Worm (Caenorhabditis elegans): ENCODE data around the gene Y75B8A.23.

The Y75B8A.23 gene

ce11 chrIII:12226089-12226682 is 24.3 kb upstream of the Y75B8A.23 start, which contains the start of the genes Y75B8A.18 and Y75B8A.19:
Gene Y75B8A.18, minus strand, starts transcription at chrIII:12226230.
Gene Y75B8A.19, plus strand, starts transcription at chrIII:12226632.
- TF ChIP-seq nhr-80 (tag; optimal IDR thresholded peaks at IDR 0.05) = no peak
- TF ChIP-seq unc-130 (GFP tag; optimal IDR thresholded peaks at IDR 0.05) = no peak
- TF ChIP-seq C17E4.6 (GFP tag; IDR thresholded peaks at IDR 0.05) = no peak
- TF ChIP-seq madf-8 (GFP tag; conservative IDR thresholded peaks at IDR 0.05) = no peak
- no peak for TF ChIP-seq hsf-1 (GFP tag; IDR thresholded peaks at IDR 0.05)
- TF ChIP-seq lin-54 (GFP tag; optimal IDR thresholded peaks at IDR 0.05) = peak; percentile 77
- TF ChIP-seq ztf-25 (GFP tag; IDR thresholded peaks at IDR 0.05) = no peak
- no peak for TF ChIP-seq tlf-1 (GFP tag; optimal IDR thresholded peaks at IDR 0.05)
- no peak for TF ChIP-seq T07F8.4 (tag; optimal IDR thresholded peaks at IDR 0.05)
- TF ChIP-seq dpl-1 (GFP tag; optimal IDR thresholded peaks at IDR 0.05) = peak; percentile 44
- TF ChIP-seq K12H6.12 (tag; optimal IDR thresholded peaks at IDR 0.05) = no peak
- no peak for TF ChIP-seq hlh-26 (GFP tag; conservative IDR thresholded peaks at IDR 0.05)
- TF ChIP-seq ztf-22 (GFP tag; optimal IDR thresholded peaks at IDR 0.05) = no peak
- peak; percentile 65 for TF ChIP-seq efl-1 (GFP tag; optimal IDR thresholded peaks at IDR 0.05)
- no peak for TF ChIP-seq athp-1 (tag; optimal IDR thresholded peaks at IDR 0.05)
- no peak for TF ChIP-seq snpc-4 (GFP tag; optimal IDR thresholded peaks at IDR 0.05)
- peak in 1 of 4 experiments; percentile 25 for TF ChIP-seq snpc-4 (tag; optimal IDR thresholded peaks at IDR 0.05)
- TF ChIP-seq sea-2 (GFP tag; IDR thresholded peaks at IDR 0.05) = no peak
- TF ChIP-seq mcd-1 (GFP tag; IDR thresholded peaks at IDR 0.05) = peak; percentile 93
- peak in 1 of 3 experiments; percentile 84 for TF ChIP-seq lin-35 (GFP tag; optimal IDR thresholded peaks at IDR 0.05)
- TF ChIP-seq ceh-79 (tag; optimal IDR thresholded peaks at IDR 0.05) = no peak
- no peak for TF ChIP-seq nfyb-1 (GFP tag; IDR thresholded peaks at IDR 0.05)

DNA sequence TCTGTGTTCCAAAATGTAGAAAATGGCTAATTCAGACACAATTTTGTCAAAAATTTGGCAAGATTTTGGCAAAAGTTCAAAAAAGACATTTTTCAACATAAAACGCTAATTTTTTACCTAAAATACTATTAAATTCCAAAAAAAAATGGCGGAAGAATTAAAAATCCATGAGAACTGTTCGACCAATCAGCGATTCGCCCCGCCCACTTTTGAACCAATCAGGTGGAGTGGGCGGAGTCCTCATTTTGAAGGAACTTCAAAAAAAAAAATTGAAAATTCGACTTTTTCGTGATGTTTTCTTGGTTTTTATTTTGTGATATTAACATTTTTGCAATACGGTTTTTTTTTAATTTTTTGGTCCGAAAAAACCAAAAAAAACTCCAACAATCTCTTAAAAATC is 22.5 kb upstream of the Y75B8A.23 start:
- TF ChIP-seq snpc-1.1 (tag; optimal IDR thresholded peaks at IDR 0.05; ENCODE audit: insufficient read depth) (no peak), nfya-1 (tag; optimal IDR thresholded peaks at IDR 0.05; ENCODE audit: borderline replicate concordance, insufficient read depth) (no peak), K12H6.12 (tag; optimal IDR thresholded peaks at IDR 0.05) (no peak), C17E4.6 (GFP tag; IDR thresholded peaks at IDR 0.05) (no peak)

DNA sequence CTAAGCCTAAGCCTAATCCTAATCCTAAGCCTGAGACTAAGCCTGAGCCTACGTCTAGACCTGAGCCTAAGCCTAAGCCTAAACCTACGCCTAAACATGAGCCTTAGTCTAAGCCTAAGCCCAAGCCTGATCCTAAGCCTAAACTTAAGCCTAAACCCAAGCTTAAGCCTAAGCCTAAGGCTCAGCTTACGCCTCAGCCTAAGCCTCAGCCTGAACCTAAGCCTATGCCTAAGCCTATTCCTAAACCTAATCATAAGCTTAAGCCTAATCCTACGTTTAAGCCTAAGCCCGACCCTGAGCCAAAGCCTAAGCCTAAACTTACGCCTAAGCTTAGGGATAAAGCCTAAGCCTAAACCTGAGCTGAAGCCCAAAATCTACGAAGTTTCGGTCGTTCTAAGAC is 20.3 kb upstream of the Y75B8A.23 start:
- TF ChIP-seq nhr-179 (tag; optimal IDR thresholded peaks at IDR 0.05) (no peak), rec-8 (tag; optimal IDR thresholded peaks at IDR 0.05) (no peak), bed-1 (GFP tag; IDR thresholded peaks at IDR 0.05) (no peak), atf-7 (tag; optimal IDR thresholded peaks at IDR 0.05) (no peak), die-1 (tag; optimal IDR thresholded peaks at IDR 0.05) (no peak), snpc-1.3 (tag; optimal IDR thresholded peaks at IDR 0.05; ENCODE audit: insufficient read depth) (no peak), madf-8 (GFP tag; conservative IDR thresholded peaks at IDR 0.05) (no peak), Y53F4B.3 (GFP tag; IDR thresholded peaks at IDR 0.05) (no peak), ceh-27 (GFP tag; optimal IDR thresholded peaks at IDR 0.05) (no peak), B0336.3 (GFP tag; IDR thresholded peaks at IDR 0.05) (no peak), lsl-1 (GFP tag; optimal IDR thresholded peaks at IDR 0.05) (no peak)

DNA sequence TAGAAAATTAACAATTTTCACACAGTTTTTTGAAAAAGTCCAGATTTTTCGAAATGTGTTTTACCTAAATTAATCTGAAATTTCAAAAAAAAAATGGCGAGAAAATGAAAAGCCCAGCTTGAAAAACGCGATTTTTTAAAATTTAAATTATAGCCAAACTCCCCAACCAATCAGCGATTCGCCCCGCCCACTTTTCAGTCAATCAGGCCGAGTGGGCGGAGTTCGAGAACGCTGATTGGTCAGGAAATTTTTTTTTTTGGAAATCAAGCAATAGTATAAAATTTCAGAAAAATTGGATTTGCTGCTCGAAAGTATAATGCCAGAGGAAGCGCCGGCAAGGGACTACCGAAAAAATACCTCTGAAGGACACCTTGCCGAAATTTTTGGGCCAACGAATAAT is 18.9 kb upstream of the Y75B8A.23 start:
- no peak for TF ChIP-seq F49E8.2 (tag; optimal IDR thresholded peaks at IDR 0.05; ENCODE audit: insufficient read depth)
- TF ChIP-seq Y56A3A.18 (GFP tag; IDR thresholded peaks at IDR 0.05) = no peak
- TF ChIP-seq nfyb-1 (GFP tag; IDR thresholded peaks at IDR 0.05) = peak; percentile 69; the same call in 1 of the 2 replicates

Data from whole organism, young adult.